Worm (Caenorhabditis elegans) whole organism, late embryonic: ENCODE measurements around the gene srm-1.

Source experiments
- C08G9.2 ChIP-seq: sonication (generic microtip); optimal IDR thresholded peaks from 2 replicates; lab custom pipeline; 2016; ENCODE audit warnings: mild to moderate bottlenecking, missing genetic modification characterization, moderate library complexity, missing compliant biosample characterization
- C38D4.7 ChIP-seq: fragments of 200-800 bp; sonication (Bioruptor generic); optimal IDR thresholded peaks from 2 replicates; lab custom pipeline; 2018; ENCODE audit warnings: mild to moderate bottlenecking, missing genetic modification characterization, moderate library complexity, missing compliant biosample characterization
- F13H6.1 ChIP-seq: sonication (generic microtip); optimal IDR thresholded peaks from 2 replicates; lab custom pipeline; 2016; ENCODE audit warnings: missing genetic modification characterization, missing compliant biosample characterization
- K02D7.2 ChIP-seq: sonication (generic microtip); optimal IDR thresholded peaks from 2 replicates; lab custom pipeline; 2017; ENCODE audit warnings: mild to moderate bottlenecking, missing genetic modification characterization, missing compliant biosample characterization
- K09A11.1 ChIP-seq: sonication (generic microtip); optimal IDR thresholded peaks from 2 replicates; lab custom pipeline; 2017; ENCODE audit warnings: antibody characterized with exemption, mild to moderate bottlenecking, missing genetic modification characterization, missing compliant biosample characterization; ENCODE audit not compliant: insufficient read depth
- T23F11.4 ChIP-seq: fragments of 200-800 bp; sonication (Bioruptor generic); optimal IDR thresholded peaks from 2 replicates; lab custom pipeline; 2018; ENCODE audit warnings: mild to moderate bottlenecking, missing genetic modification characterization, missing compliant biosample characterization
- ceh-14 ChIP-seq: sonication (generic microtip); optimal IDR thresholded peaks from 2 replicates; lab custom pipeline; 2016; ENCODE audit warnings: missing genotype, missing genetic modification characterization, missing compliant biosample characterization
- ceh-18 ChIP-seq: sonication (generic microtip); optimal IDR thresholded peaks from 2 replicates; lab custom pipeline; 2016; ENCODE audit warnings: missing genetic modification characterization, missing compliant biosample characterization
- ceh-19 ChIP-seq: fragments of 200-800 bp; sonication (Bioruptor generic); optimal IDR thresholded peaks from 2 replicates; lab custom pipeline; 2018; ENCODE audit warnings: mild to moderate bottlenecking, missing genetic modification characterization, missing compliant biosample characterization
- ceh-2 ChIP-seq: sonication (generic microtip); optimal IDR thresholded peaks from 2 replicates; lab custom pipeline; 2016; ENCODE audit warnings: missing genotype, missing genetic modification characterization, missing compliant biosample characterization
- ceh-24 ChIP-seq: sonication (generic microtip); optimal IDR thresholded peaks from 2 replicates; lab custom pipeline; 2016; ENCODE audit warnings: mild to moderate bottlenecking, missing genetic modification characterization, missing compliant biosample characterization
- ceh-30 ChIP-seq: fragments of 150-350 bp; optimal IDR thresholded peaks from 2 replicates; lab custom pipeline; 2014; ENCODE audit warnings: missing biosample characterization, missing genetic modification characterization
- ceh-34 ChIP-seq: sonication (generic microtip); optimal IDR thresholded peaks from 2 replicates; lab custom pipeline; 2016; ENCODE audit warnings: mild to moderate bottlenecking, missing genetic modification characterization, missing compliant biosample characterization
- ceh-6 ChIP-seq: fragments of 200-800 bp; sonication (Bioruptor generic); optimal IDR thresholded peaks from 2 replicates; lab custom pipeline; 2018; ENCODE audit warnings: mild to moderate bottlenecking, missing genetic modification characterization, missing compliant biosample characterization
- dmd-4 ChIP-seq: sonication (generic microtip); optimal IDR thresholded peaks from 2 replicates; lab custom pipeline; 2016; ENCODE audit warnings: borderline replicate concordance, missing genetic modification characterization, missing compliant biosample characterization
- ets-4 ChIP-seq: sonication (generic microtip); optimal IDR thresholded peaks from 2 replicates; lab custom pipeline; 2016; ENCODE audit warnings: missing genetic modification characterization, missing compliant biosample characterization
- eyg-1 ChIP-seq: sonication (generic microtip); optimal IDR thresholded peaks from 2 replicates; lab custom pipeline; 2016; ENCODE audit warnings: missing genotype, missing genetic modification characterization, missing compliant biosample characterization
- hlh-15 ChIP-seq: sonication (generic microtip); optimal IDR thresholded peaks from 2 replicates; lab custom pipeline; 2016; ENCODE audit warnings: missing genetic modification characterization, missing compliant biosample characterization
- madf-2 ChIP-seq: sonication (generic microtip); optimal IDR thresholded peaks from 2 replicates; lab custom pipeline; 2017; ENCODE audit warnings: missing genetic modification characterization, missing compliant biosample characterization
- nhr-232 ChIP-seq: sonication (generic microtip); optimal IDR thresholded peaks from 2 replicates; lab custom pipeline; 2016; ENCODE audit warnings: missing genetic modification characterization, missing compliant biosample characterization
- npax-4 ChIP-seq: sonication (generic microtip); optimal IDR thresholded peaks from 2 replicates; lab custom pipeline; 2016; ENCODE audit warnings: missing genetic modification characterization, missing compliant biosample characterization
- pax-1 ChIP-seq: fragments of 150-350 bp; optimal IDR thresholded peaks from 2 replicates; lab custom pipeline; 2014; ENCODE audit warnings: missing biosample characterization, missing genetic modification characterization
- pqm-1 ChIP-seq: sonication (generic microtip); optimal IDR thresholded peaks from 2 replicates; lab custom pipeline; 2016; ENCODE audit warnings: missing genetic modification characterization, missing compliant biosample characterization
- ref-2 ChIP-seq: sonication (generic microtip); optimal IDR thresholded peaks from 2 replicates; lab custom pipeline; 2016; ENCODE audit warnings: missing genetic modification characterization, missing compliant biosample characterization
- sdc-2 ChIP-seq: sonication (generic microtip); optimal IDR thresholded peaks from 2 replicates; lab custom pipeline; 2016; ENCODE audit warnings: missing genotype, missing genetic modification characterization, missing compliant biosample characterization
- syd-9 ChIP-seq: sonication (generic microtip); optimal IDR thresholded peaks from 2 replicates; lab custom pipeline; 2016; ENCODE audit warnings: mild to moderate bottlenecking, missing genetic modification characterization, moderate library complexity, missing compliant biosample characterization
- tbx-2 ChIP-seq: sonication (generic microtip); optimal IDR thresholded peaks from 2 replicates; lab custom pipeline; 2016; ENCODE audit warnings: missing genetic modification characterization, missing compliant biosample characterization
- ttx-3 ChIP-seq: sonication (generic microtip); optimal IDR thresholded peaks from 2 replicates; lab custom pipeline; 2016; ENCODE audit warnings: missing genetic modification reagents, missing genetic modification characterization, missing compliant biosample characterization
- unc-3 ChIP-seq, 2 experiments: fragments of 200-800 bp in 1 of 2; sonication (Bioruptor generic) in 1 of 2; sonication (generic microtip) in 1 of 2; conservative IDR thresholded peaks in 1 of 2; optimal IDR thresholded peaks in 1 of 2; 2 replicates each; pipeline versions ENCODE4 v1.3.6 to Lab custom; 2016 to 2022; ENCODE audit warnings: missing compliant biosample characterization in 2 of 2, missing genetic modification characterization in 2 of 2, missing genetic modification reagents in 1 of 2
- unc-42 ChIP-seq: sonication (generic microtip); optimal IDR thresholded peaks from 2 replicates; lab custom pipeline; 2016; ENCODE audit warnings: missing genotype, missing genetic modification characterization, missing compliant biosample characterization
- unc-86 ChIP-seq: sonication (generic microtip); optimal IDR thresholded peaks from 2 replicates; lab custom pipeline; 2016; ENCODE audit warnings: missing genetic modification characterization, missing compliant biosample characterization

srm-1 gene

ce11 chrIV:4988531-4988930, 23.8 kb upstream of the srm-1 start, which contains the start of gene E03H12.7:
Gene E03H12.7, minus strand, starts transcription at chrIV:4988631.
- TF ChIP-seq T23F11.4 (GFP tag; lab: Kevin White, UChicago) (no peak), ceh-14 (tag; lab: Kevin White, UChicago) (no peak), dmd-4 (tag; lab: Kevin White, UChicago) (no peak), F13H6.1 (no peak), madf-2 (tag; lab: Kevin White, UChicago) (no peak)
- TF ChIP-seq, all 69 proteins: peak for 0

DNA sequence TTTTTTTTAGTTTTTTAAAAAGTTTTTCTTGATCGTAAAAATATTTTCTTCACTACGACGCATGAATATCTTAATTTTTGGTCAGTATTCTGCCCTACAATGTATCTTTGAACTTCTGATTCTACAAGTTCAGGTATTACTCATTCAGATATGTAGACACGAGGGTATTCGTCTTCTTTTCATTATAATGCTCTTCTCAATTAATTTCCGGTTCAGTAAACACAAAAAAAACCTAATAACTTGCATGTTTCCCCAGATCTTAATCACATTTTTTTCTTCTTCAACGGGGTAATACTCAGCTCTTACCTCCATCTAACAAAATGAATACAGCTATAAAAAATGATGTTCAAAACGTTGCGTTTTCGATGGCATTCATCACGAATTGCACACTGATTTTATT, 20.3 kb upstream of the srm-1 start, which contains the start of gene str-162:
Gene str-162 (plus strand): TSS at position 301 of the 400 bp plus-strand sequence.
- no peak for TF ChIP-seq ceh-2 (tag; lab: Kevin White, UChicago)
- no peak for TF ChIP-seq eyg-1
- no peak for TF ChIP-seq ceh-34
- no peak for TF ChIP-seq ceh-19 (GFP tag; lab: Kevin White, UChicago)
- no peak for TF ChIP-seq nhr-232 (tag; lab: Kevin White, UChicago)
- no peak for TF ChIP-seq hlh-15 (tag; lab: Kevin White, UChicago)
- TF ChIP-seq syd-9 (tag; lab: Kevin White, UChicago): no peak
- no peak for TF ChIP-seq ceh-18

ce11 chrIV:4993128-4993527, 19.2 kb upstream of the srm-1 start:
- TF ChIP-seq K02D7.2 (tag; lab: Kevin White, UChicago) (no peak), ceh-14 (tag; lab: Kevin White, UChicago) (no peak), ets-4 (tag; lab: Kevin White, UChicago) (no peak), C38D4.7 (GFP tag; lab: Kevin White, UChicago) (no peak), unc-42 (no peak), sdc-2 (no peak), ceh-6 (GFP tag; lab: Kevin White, UChicago) (no peak)

DNA sequence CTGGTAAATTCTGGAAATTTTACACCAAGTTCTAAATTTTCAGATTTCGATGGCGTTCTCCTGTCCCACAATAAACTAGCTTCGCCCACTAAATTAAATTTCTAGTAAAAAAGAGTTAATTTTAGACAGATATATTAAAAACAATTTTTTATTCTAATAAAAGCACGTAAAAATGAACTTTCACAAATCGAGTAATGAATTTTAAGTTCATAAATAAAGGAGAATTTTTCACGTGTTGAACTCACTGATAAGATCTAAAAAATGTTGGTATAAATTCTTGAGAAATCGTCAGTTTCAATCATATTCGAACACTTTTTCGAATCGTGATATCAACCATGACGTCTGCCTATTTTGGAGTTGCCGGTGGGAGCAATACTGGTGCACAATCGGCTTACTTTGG, 16.5 kb upstream of the srm-1 start, which contains the start of gene ssq-2:
Gene ssq-2 (plus strand): TSS at position 301 of the 400 bp plus-strand sequence.
- no peak for TF ChIP-seq unc-3 (GFP tag; conservative IDR thresholded peaks at IDR 0.05; lab: Robert Waterston, UW)
- TF ChIP-seq unc-3 (tag; optimal IDR thresholded peaks at IDR 0.05; lab: Kevin White, UChicago): no peak
- no peak for TF ChIP-seq ceh-6 (GFP tag; lab: Kevin White, UChicago)
- no peak for TF ChIP-seq pax-1 (tag; lab: Kevin White, UChicago)
- TF ChIP-seq ceh-30 (tag; lab: Kevin White, UChicago): no peak
- TF ChIP-seq ceh-24 (tag; lab: Kevin White, UChicago): no peak
- TF ChIP-seq unc-86 (tag; lab: Kevin White, UChicago): no peak
- TF ChIP-seq syd-9 (tag; lab: Kevin White, UChicago): no peak
- TF ChIP-seq, all 69 proteins: peak for 0

ce11 chrIV:4996956-4997355, 15.4 kb upstream of the srm-1 start:
- TF ChIP-seq ceh-2 (tag; lab: Kevin White, UChicago) (no peak), syd-9 (tag; lab: Kevin White, UChicago) (no peak), pqm-1 (tag; lab: Kevin White, UChicago) (no peak), K09A11.1 (tag; lab: Kevin White, UChicago) (no peak), C08G9.2 (no peak), npax-4 (tag; lab: Kevin White, UChicago) (no peak), tbx-2 (tag; lab: Kevin White, UChicago) (no peak), ref-2 (tag; lab: Kevin White, UChicago) (peak; percentile 4)

DNA sequence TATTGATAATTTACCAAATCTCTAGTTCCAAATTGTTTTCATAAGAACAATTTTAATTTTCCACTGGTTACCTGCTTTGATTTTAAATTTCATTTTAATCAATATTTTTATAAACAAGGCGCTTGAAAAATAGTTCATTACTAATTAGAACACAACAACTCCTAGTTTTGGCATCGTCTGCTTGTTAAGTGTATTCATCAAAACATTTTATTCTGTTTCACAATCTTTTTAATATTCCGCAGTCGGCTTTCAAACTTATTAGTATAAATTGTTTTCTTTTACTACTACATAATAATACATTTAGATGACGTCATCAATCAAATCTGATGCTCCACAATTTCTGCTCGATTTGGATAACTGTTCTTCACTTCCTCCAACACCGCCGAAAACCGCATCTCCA, 9.9 kb upstream of the srm-1 start, which contains the start of gene pes-1:
Gene pes-1 (plus strand): TSS at position 301 of the 400 bp plus-strand sequence.
- no peak for TF ChIP-seq ttx-3 (tag; lab: Kevin White, UChicago)
